Fruit fly (Drosophila melanogaster) whole organism, embryonic: ENCODE measurements around the gene CG43055.

Experiments used
- ATbp ChIP-seq: fragments of 200-800 bp; sonication (Bioruptor generic); optimal IDR thresholded peaks from 2 replicates; lab custom pipeline; 2017; ENCODE audit warnings: missing biosample characterization, mild to moderate bottlenecking, missing genetic modification characterization, missing genetic modification reagents
- Aef1 ChIP-seq: fragments of 200-800 bp; sonication (Bioruptor generic); IDR thresholded peaks from 3 replicates; pipeline ENCODE4 v1.3.6; 2022; ENCODE audit warnings: missing biosample characterization, missing genetic modification characterization
- Atf-2 ChIP-seq: fragments of 200-800 bp; sonication (Bioruptor generic); optimal IDR thresholded peaks from 2 replicates; lab custom pipeline; 2016; ENCODE audit warnings: missing biosample characterization, missing genetic modification characterization
- Blimp-1 ChIP-seq: fragments of 200-800 bp; sonication (Bioruptor generic); optimal IDR thresholded peaks from 3 replicates; lab custom pipeline; 2018; ENCODE audit warnings: missing biosample characterization, missing genetic modification characterization, mild to moderate bottlenecking, moderate library complexity, missing genetic modification reagents
- CG11695 ChIP-seq: fragments of 200-800 bp; sonication (Bioruptor generic); IDR thresholded peaks from 3 replicates; pipeline ENCODE4 v1.3.6; 2022; ENCODE audit warnings: missing biosample characterization, missing genetic modification characterization
- CG12219 ChIP-seq: fragments of 200-800 bp; sonication (Bioruptor generic); optimal IDR thresholded peaks from 3 replicates; lab custom pipeline; 2018; ENCODE audit warnings: missing biosample characterization, mild to moderate bottlenecking, missing genetic modification characterization
- CG12391 ChIP-seq: fragments of 200-800 bp; sonication (Bioruptor generic); optimal IDR thresholded peaks from 3 replicates; lab custom pipeline; 2018; ENCODE audit warnings: missing biosample characterization, mild to moderate bottlenecking, missing genetic modification characterization, moderate library complexity
- CG14014 ChIP-seq: fragments of 200-800 bp; sonication (Bioruptor generic); IDR thresholded peaks from 2 replicates; pipeline ENCODE4 v1.3.6; 2022; ENCODE audit warnings: missing biosample characterization, missing genetic modification characterization
- CG14441 ChIP-seq: fragments of 200-800 bp; sonication (Bioruptor generic); IDR thresholded peaks from 2 replicates; pipeline ENCODE4 v1.3.6; 2022; ENCODE audit warnings: missing biosample characterization, missing genetic modification characterization
- CG17829 ChIP-seq: fragments of 200-800 bp; optimal IDR thresholded peaks from 2 replicates; lab custom pipeline; 2019; ENCODE audit warnings: missing biosample characterization, mild to moderate bottlenecking, missing genetic modification characterization, moderate library complexity
- CG1832 ChIP-seq: fragments of 200-800 bp; sonication (Bioruptor generic); optimal IDR thresholded peaks from 2 replicates; lab custom pipeline; 2017; ENCODE audit warnings: missing biosample characterization, mild to moderate bottlenecking, missing genetic modification characterization, inconsistent platforms
- CG31224 ChIP-seq: fragments of 200-800 bp; sonication (Bioruptor generic); IDR thresholded peaks from 2 replicates; pipeline ENCODE4 v1.3.6; 2022; ENCODE audit warnings: missing biosample characterization, missing genetic modification characterization
- CG32772 ChIP-seq: fragments of 200-800 bp; sonication (Bioruptor generic); IDR thresholded peaks from 2 replicates; pipeline ENCODE4 v1.3.6; 2022; ENCODE audit warnings: missing biosample characterization, missing genetic modification characterization
- CG3281 ChIP-seq: fragments of 200-800 bp; sonication (Bioruptor generic); optimal IDR thresholded peaks from 3 replicates; lab custom pipeline; 2017; ENCODE audit warnings: missing biosample characterization, mild to moderate bottlenecking, missing genetic modification characterization
- CG5953 ChIP-seq: fragments of 200-800 bp; sonication (Bioruptor generic); IDR thresholded peaks from 2 replicates; pipeline ENCODE4 v1.3.6; 2022; ENCODE audit warnings: missing biosample characterization, missing genetic modification characterization
- CG6765 ChIP-seq: fragments of 200-800 bp; sonication (Bioruptor generic); optimal IDR thresholded peaks from 3 replicates; lab custom pipeline; 2017; ENCODE audit warnings: missing biosample characterization, mild to moderate bottlenecking, missing genetic modification characterization
- CG7357 ChIP-seq: fragments of 200-800 bp; sonication (Bioruptor generic); IDR thresholded peaks from 3 replicates; pipeline ENCODE4 v1.3.6; 2022; ENCODE audit warnings: missing biosample characterization, missing genetic modification characterization
- CG7839 ChIP-seq: fragments of 200-800 bp; sonication (Bioruptor generic); optimal IDR thresholded peaks from 3 replicates; lab custom pipeline; 2018; ENCODE audit warnings: missing biosample characterization, mild to moderate bottlenecking, missing genetic modification characterization, moderate library complexity
- Camta ChIP-seq: fragments of 200-800 bp; sonication (Bioruptor generic); optimal IDR thresholded peaks from 2 replicates; lab custom pipeline; 2016; ENCODE audit warnings: missing biosample characterization, missing genetic modification characterization
- Dip2 ChIP-seq: fragments of 200-800 bp; sonication (Bioruptor generic); IDR thresholded peaks from 2 replicates; pipeline ENCODE4 v1.3.6; 2022; ENCODE audit warnings: missing biosample characterization, missing genetic modification characterization
- Dll ChIP-seq: fragments of 200-800 bp; sonication (Bioruptor generic); IDR thresholded peaks from 4 replicates; pipeline ENCODE4 v1.3.6; 2022; ENCODE audit warnings: missing biosample characterization, missing genetic modification characterization; ENCODE audit not compliant: partially characterized antibody
- Doc2 ChIP-seq: fragments of 200-800 bp; sonication (Bioruptor generic); IDR thresholded peaks from 2 replicates; pipeline ENCODE4 v1.3.6; 2022; ENCODE audit warnings: missing biosample characterization, missing genetic modification characterization
- Dref ChIP-seq: fragments of 200-800 bp; sonication (Bioruptor generic); IDR thresholded peaks from 2 replicates; pipeline ENCODE4 v1.3.6; 2022; ENCODE audit warnings: missing biosample characterization, missing genetic modification characterization
- Eip74EF ChIP-seq, 2 experiments: fragments of 200-800 bp in 1 of 2; fragments of >200 bp in 1 of 2; sonication (Bioruptor generic) in 1 of 2; optimal IDR thresholded peaks; 2 replicates each; lab custom pipeline; 2017 to 2019; ENCODE audit warnings: missing biosample characterization in 2 of 2, missing genetic modification characterization in 2 of 2, mild to moderate bottlenecking in 1 of 2, moderate library complexity in 1 of 2
- Ets65A ChIP-seq: fragments of 200-800 bp; sonication (Bioruptor generic); peaks from one replicate; lab custom pipeline; 2016; ENCODE audit warnings: missing biosample characterization, missing genetic modification characterization
- Ets97D ChIP-seq: fragments of 200-800 bp; sonication (Bioruptor generic); optimal IDR thresholded peaks from 3 replicates; lab custom pipeline; 2016; ENCODE audit warnings: missing biosample characterization, missing genetic modification characterization
- Fer1 ChIP-seq: fragments of 200-800 bp; sonication (Bioruptor generic); optimal IDR thresholded peaks from 2 replicates; lab custom pipeline; 2017; ENCODE audit warnings: missing biosample characterization, mild to moderate bottlenecking, missing genetic modification characterization
- Fer2 ChIP-seq: fragments of 200-800 bp; sonication (Bioruptor generic); optimal IDR thresholded peaks from 2 replicates; lab custom pipeline; 2018; ENCODE audit warnings: missing biosample characterization, mild to moderate bottlenecking, missing genetic modification characterization, moderate library complexity
- GATAe ChIP-seq: fragments of 200-800 bp; sonication (Bioruptor generic); conservative IDR thresholded peaks from 2 replicates; pipeline ENCODE4 v1.3.6; 2022; ENCODE audit warnings: missing biosample characterization, missing genetic modification characterization
- Lhr ChIP-seq: fragments of 200-800 bp; sonication (Bioruptor generic); optimal IDR thresholded peaks from 3 replicates; lab custom pipeline; 2017; ENCODE audit warnings: mild to moderate bottlenecking, missing biosample characterization, missing genetic modification reagents, missing genetic modification characterization
- MESR4 ChIP-seq: fragments of 200-800 bp; sonication (Bioruptor generic); optimal IDR thresholded peaks from 2 replicates; lab custom pipeline; 2018; ENCODE audit warnings: missing biosample characterization, mild to moderate bottlenecking, missing genetic modification characterization, moderate library complexity
- NK7.1 ChIP-seq: fragments of 200-800 bp; sonication (Bioruptor generic); optimal IDR thresholded peaks from 3 replicates; lab custom pipeline; 2016; ENCODE audit warnings: missing biosample characterization, missing genetic modification characterization
- Optix ChIP-seq: fragments of 200-800 bp; sonication (Bioruptor generic); IDR thresholded peaks from 3 replicates; pipeline ENCODE4 v1.3.6; 2022; ENCODE audit warnings: missing biosample characterization, missing genetic modification characterization
- bab2 ChIP-seq: fragments of 200-800 bp; sonication (Bioruptor generic); optimal IDR thresholded peaks from 2 replicates; lab custom pipeline; 2016; ENCODE audit warnings: missing biosample characterization, missing genetic modification characterization
- cad ChIP-seq: fragments of >200 bp; optimal IDR thresholded peaks from 2 replicates; lab custom pipeline; 2017; ENCODE audit warnings: missing biosample characterization, missing genetic modification characterization
- chn ChIP-seq: fragments of 200-800 bp; sonication (Bioruptor generic); optimal IDR thresholded peaks from 2 replicates; lab custom pipeline; 2016; ENCODE audit warnings: missing biosample characterization, missing genetic modification characterization
- dmrt99B ChIP-seq: fragments of 200-800 bp; sonication (Bioruptor generic); optimal IDR thresholded peaks from 2 replicates; lab custom pipeline; 2018; ENCODE audit warnings: missing biosample characterization, mild to moderate bottlenecking, missing genetic modification characterization, moderate library complexity
- fu2 ChIP-seq: fragments of 200-800 bp; sonication (Bioruptor generic); optimal IDR thresholded peaks from 2 replicates; lab custom pipeline; 2016; ENCODE audit warnings: missing biosample characterization, missing genetic modification characterization
- ham ChIP-seq: fragments of 200-800 bp; sonication (Bioruptor generic); IDR thresholded peaks from 2 replicates; pipeline ENCODE4 v1.3.6; 2022; ENCODE audit warnings: missing biosample characterization, missing genetic modification characterization
- lmd ChIP-seq: fragments of 200-800 bp; sonication (Bioruptor generic); IDR thresholded peaks from 2 replicates; pipeline ENCODE4 v1.3.6; 2022; ENCODE audit warnings: missing biosample characterization, missing genetic modification characterization
- otp ChIP-seq: fragments of 200-800 bp; sonication (Bioruptor generic); IDR thresholded peaks from 3 replicates; pipeline ENCODE4, ENCODE4 v1.3.6; 2022; ENCODE audit warnings: missing biosample characterization, missing genetic modification characterization
- pho ChIP-seq: fragments of 200-800 bp; sonication (Bioruptor generic); optimal IDR thresholded peaks from 2 replicates; lab custom pipeline; 2016; ENCODE audit warnings: missing biosample characterization, missing genetic modification characterization
- pita ChIP-seq: fragments of 200-800 bp; sonication (Bioruptor generic); optimal IDR thresholded peaks from 2 replicates; lab custom pipeline; 2017; ENCODE audit warnings: missing biosample characterization, mild to moderate bottlenecking, missing genetic modification characterization
- ranshi ChIP-seq: fragments of 200-800 bp; sonication (Bioruptor generic); IDR thresholded peaks from 2 replicates; pipeline ENCODE4 v1.3.6; 2022; ENCODE audit warnings: missing biosample characterization, missing genetic modification characterization
- repo ChIP-seq: fragments of 200-800 bp; sonication (Bioruptor generic); optimal IDR thresholded peaks from 2 replicates; lab custom pipeline; 2016; ENCODE audit warnings: missing biosample characterization, missing genetic modification characterization
- sisA ChIP-seq: fragments of 200-800 bp; sonication (Bioruptor generic); IDR thresholded peaks from 2 replicates; pipeline ENCODE4 v1.3.6; 2022; ENCODE audit warnings: missing biosample characterization, missing genetic modification characterization
- usp ChIP-seq: fragments of >200 bp; optimal IDR thresholded peaks from 2 replicates; lab custom pipeline; 2017; ENCODE audit warnings: missing biosample characterization, missing genetic modification characterization
- zen ChIP-seq: fragments of 200-800 bp; sonication (Bioruptor generic); optimal IDR thresholded peaks from 3 replicates; lab custom pipeline; 2018; ENCODE audit warnings: missing biosample characterization, mild to moderate bottlenecking, missing genetic modification characterization, moderate library complexity
- zf30C ChIP-seq: fragments of 200-800 bp; sonication (Bioruptor generic); optimal IDR thresholded peaks from 3 replicates; lab custom pipeline; 2018; ENCODE audit warnings: missing biosample characterization, mild to moderate bottlenecking, missing genetic modification characterization

Gene CG43055

DNA sequence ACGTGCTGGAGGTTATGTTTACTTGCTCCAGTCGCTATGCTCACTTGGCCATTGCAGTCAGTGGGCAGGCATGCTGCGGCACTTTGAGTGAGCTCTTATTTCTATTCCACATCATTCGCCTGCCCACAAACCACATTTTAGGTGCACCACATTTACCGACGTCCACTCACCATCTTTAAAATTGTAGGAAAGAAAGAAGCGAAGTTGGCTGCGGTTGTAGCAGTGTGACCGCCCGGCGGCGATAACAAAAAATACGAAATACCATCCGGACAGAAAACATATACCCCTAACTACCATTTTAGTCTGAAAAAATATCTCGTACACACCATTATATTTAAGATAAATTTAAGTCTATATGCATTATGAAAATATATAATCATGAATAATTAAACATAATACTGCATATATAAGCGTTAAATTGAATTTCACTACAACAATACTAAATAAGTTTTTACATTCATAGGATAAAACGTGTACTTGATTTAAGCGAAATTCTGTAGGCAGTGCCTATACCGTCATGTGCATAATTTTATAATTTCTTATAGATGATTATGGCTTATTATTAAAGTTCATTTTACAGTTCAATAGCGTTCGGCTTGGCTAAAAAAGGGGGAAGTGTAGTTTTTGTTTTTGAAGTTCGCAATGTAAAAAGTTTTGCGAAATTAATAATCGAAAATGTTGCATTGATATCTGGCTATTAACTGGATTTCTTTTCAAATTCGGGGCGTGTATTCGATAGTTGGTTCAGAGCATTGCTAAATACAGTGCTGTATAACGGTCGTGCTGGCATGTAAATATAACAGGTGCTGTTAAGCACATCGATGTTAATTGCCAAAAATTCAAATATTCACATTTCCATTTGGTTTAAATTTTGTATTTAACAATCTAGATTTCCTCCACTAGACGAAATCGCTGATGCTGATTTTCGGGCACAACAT lies 47.4 kb downstream of the CG43055 start, which contains the start of gene RpL27A (continued):
- TF ChIP-seq Fer1 (GFP tag; lab: Kevin White, UChicago) (peak; percentile 81), Optix (GFP tag; lab: Robert Waterston, UW) (peak; percentile 68), zen (tag; lab: Kevin White, UChicago) (peak; percentile 33), CG14014 (peak; percentile 73), CG7839 (tag; lab: Kevin White, UChicago) (peak; percentile 75), Atf-2 (GFP tag; lab: Kevin White, UChicago) (peak; percentile 60), Aef1 (GFP tag; lab: Robert Waterston, UW) (peak; percentile 63; the same call in 2 of the 3 replicates), Eip74EF (GFP tag; optimal IDR thresholded peaks at IDR 0.05; lab: Kevin White, UChicago) (peak in 1 of 2 experiments; percentile 62), ham (peak; percentile 9; the same call in 1 of the 2 replicates), Camta (GFP tag; lab: Kevin White, UChicago) (peak; percentile 66), zf30C (GFP tag; lab: Kevin White, UChicago) (peak; percentile 53), sisA (peak; percentile 54; the same call in 1 of the 2 replicates), cad (GFP tag; lab: Kevin White, UChicago) (no peak), Blimp-1 (GFP tag; lab: Kevin White, UChicago) (no peak), CG6765 (GFP tag; lab: Kevin White, UChicago) (peak; percentile 84), usp (GFP tag; lab: Kevin White, UChicago) (no peak), GATAe (GFP tag; lab: Robert Waterston, UW) (peak; percentile 71), Doc2 (no peak), CG31224 (GFP tag; lab: Robert Waterston, UW) (peak; percentile 54; the same call in 1 of the 2 replicates), Ets65A (GFP tag; lab: Kevin White, UChicago) (peak; percentile 96), ATbp (GFP tag; lab: Kevin White, UChicago) (peak; percentile 79), MESR4 (GFP tag; lab: Kevin White, UChicago) (peak; percentile 100), CG17829 (tag; lab: Kevin White, UChicago) (peak; percentile 60), CG14441 (GFP tag; lab: Robert Waterston, UW) (peak; percentile 57), NK7.1 (GFP tag; lab: Kevin White, UChicago) (peak; percentile 55), repo (GFP tag; lab: Kevin White, UChicago) (peak; percentile 61), pho (GFP tag; lab: Kevin White, UChicago) (peak; percentile 57), CG5953 (GFP tag; lab: Robert Waterston, UW) (peak; percentile 73), lmd (peak; percentile 68), fu2 (GFP tag; lab: Kevin White, UChicago) (peak; percentile 63), CG12219 (GFP tag; lab: Kevin White, UChicago) (peak; percentile 79), otp (GFP tag; lab: Robert Waterston, UW) (peak; percentile 86), Ets97D (GFP tag; lab: Kevin White, UChicago) (peak; percentile 99), dmrt99B (tag; lab: Kevin White, UChicago) (peak; percentile 59), CG1832 (GFP tag; lab: Kevin White, UChicago) (no peak), Dll (peak; percentile 32; the same call in 1 of the 4 replicates), CG12391 (tag; lab: Kevin White, UChicago) (peak; percentile 84), Fer2 (tag; lab: Kevin White, UChicago) (peak; percentile 30), Dref (peak; percentile 61), Dip2 (GFP tag; lab: Robert Waterston, UW) (no peak), CG3281 (GFP tag; lab: Kevin White, UChicago) (peak; percentile 81), CG11695 (peak; percentile 41; the same call in 2 of the 3 replicates), ranshi (peak; percentile 73), Lhr (peak; percentile 70), CG7357 (peak; percentile 94), pita (GFP tag; lab: Kevin White, UChicago) (peak; percentile 70), chn (GFP tag; lab: Kevin White, UChicago) (peak; percentile 53), bab2 (GFP tag; lab: Kevin White, UChicago) (peak; percentile 36), CG32772 (GFP tag; lab: Robert Waterston, UW) (peak; percentile 61)
